Fruit fly (Drosophila melanogaster) whole organism, pupa: ENCODE measurements around the gene Tollo.

Experiments
- CG10348 ChIP-seq: fragments of 200-800 bp; sonication (Bioruptor generic); IDR thresholded peaks from 2 replicates; pipeline ENCODE4 v1.3.6; 2022; ENCODE audit warnings: missing biosample characterization, missing genetic modification characterization
- CG12605 ChIP-seq: fragments of 200-800 bp; sonication (Bioruptor generic); IDR thresholded peaks from 2 replicates; pipeline ENCODE4 v1.3.6; 2022; ENCODE audit warnings: missing biosample characterization, missing genetic modification characterization
- CG13204 ChIP-seq: fragments of 200-800 bp; sonication (Bioruptor generic); optimal IDR thresholded peaks from 2 replicates; lab custom pipeline; 2018; ENCODE audit warnings: missing biosample characterization, mild to moderate bottlenecking, missing genetic modification characterization, moderate library complexity
- CG14655 ChIP-seq: fragments of 200-800 bp; sonication (Bioruptor generic); optimal IDR thresholded peaks from 3 replicates; lab custom pipeline; 2017; ENCODE audit warnings: mild to moderate bottlenecking, missing biosample characterization, missing genetic modification reagents, missing genetic modification characterization
- CG15710 ChIP-seq: fragments of 200-800 bp; sonication (Bioruptor generic); optimal IDR thresholded peaks from 2 replicates; lab custom pipeline; 2018; ENCODE audit warnings: missing biosample characterization, mild to moderate bottlenecking, missing genetic modification characterization, moderate library complexity
- CG17806 ChIP-seq: fragments of 200-800 bp; sonication (Bioruptor generic); optimal IDR thresholded peaks from 2 replicates; lab custom pipeline; 2018; ENCODE audit warnings: missing biosample characterization, mild to moderate bottlenecking, missing genetic modification characterization, moderate library complexity
- CG32121 ChIP-seq: fragments of 200-800 bp; sonication (Bioruptor generic); IDR thresholded peaks from 2 replicates; pipeline ENCODE4 v1.3.6; 2022; ENCODE audit warnings: missing biosample characterization, missing genetic modification characterization
- CG34367 ChIP-seq: fragments of 200-800 bp; sonication (Bioruptor generic); optimal IDR thresholded peaks from 2 replicates; lab custom pipeline; 2018; ENCODE audit warnings: missing biosample characterization, mild to moderate bottlenecking, missing genetic modification characterization
- CG4496 ChIP-seq: fragments of 200-800 bp; sonication (Bioruptor generic); IDR thresholded peaks from 3 replicates; pipeline ENCODE4 v1.3.6; 2022; ENCODE audit warnings: missing biosample characterization, missing genetic modification characterization
- CG8159 ChIP-seq: fragments of 200-800 bp; sonication (Bioruptor generic); optimal IDR thresholded peaks from 3 replicates; lab custom pipeline; 2018; ENCODE audit warnings: missing biosample characterization, mild to moderate bottlenecking, missing genetic modification characterization, moderate library complexity
- CG8301 ChIP-seq: fragments of 200-800 bp; sonication (Bioruptor generic); optimal IDR thresholded peaks from 2 replicates; lab custom pipeline; 2018; ENCODE audit warnings: missing biosample characterization, mild to moderate bottlenecking, missing genetic modification characterization
- CG9948 ChIP-seq: fragments of 200-800 bp; sonication (Bioruptor generic); optimal IDR thresholded peaks from 2 replicates; lab custom pipeline; 2018; ENCODE audit warnings: missing biosample characterization, mild to moderate bottlenecking, missing genetic modification characterization, moderate library complexity
- D1 ChIP-seq: fragments of 200-800 bp; sonication (Bioruptor generic); optimal IDR thresholded peaks from 2 replicates; lab custom pipeline; 2018; ENCODE audit warnings: missing biosample characterization, mild to moderate bottlenecking, missing genetic modification characterization, moderate library complexity
- EcR ChIP-seq: fragments of 200-800 bp; sonication (Bioruptor generic); optimal IDR thresholded peaks from 3 replicates; lab custom pipeline; 2019; ENCODE audit warnings: missing biosample characterization, missing genetic modification characterization, mild to moderate bottlenecking, moderate library complexity, missing genetic modification reagents
- Ets98B ChIP-seq: fragments of 200-800 bp; sonication (Bioruptor generic); IDR thresholded peaks from 2 replicates; pipeline ENCODE4 v1.3.6; 2022; ENCODE audit warnings: missing biosample characterization, missing genetic modification characterization
- Pif1A ChIP-seq: fragments of 200-800 bp; sonication (Bioruptor generic); optimal IDR thresholded peaks from 3 replicates; lab custom pipeline; 2016; ENCODE audit warnings: missing biosample characterization, missing genetic modification characterization
- Pif1B ChIP-seq: fragments of 200-800 bp; sonication (Bioruptor generic); optimal IDR thresholded peaks from 3 replicates; lab custom pipeline; 2016; ENCODE audit warnings: missing biosample characterization, missing genetic modification characterization
- Snoo ChIP-seq: fragments of 200-800 bp; sonication (Bioruptor generic); optimal IDR thresholded peaks from 3 replicates; lab custom pipeline; 2017; ENCODE audit warnings: missing biosample characterization, mild to moderate bottlenecking, missing genetic modification characterization, inconsistent platforms
- fd96Ca ChIP-seq: fragments of 200-800 bp; sonication (Bioruptor generic); IDR thresholded peaks from 3 replicates; pipeline ENCODE4 v1.3.6; 2022; ENCODE audit warnings: missing biosample characterization, missing genetic modification characterization
- gl ChIP-seq: fragments of 200-800 bp; sonication (Bioruptor generic); optimal IDR thresholded peaks from 2 replicates; lab custom pipeline; 2018; ENCODE audit warnings: missing biosample characterization, mild to moderate bottlenecking, missing genetic modification characterization
- rn ChIP-seq: fragments of 200-800 bp; sonication (Bioruptor generic); IDR thresholded peaks from 2 replicates; pipeline ENCODE4 v1.3.6; 2022; ENCODE audit warnings: missing biosample characterization, missing genetic modification characterization

The Tollo gene

DNA sequence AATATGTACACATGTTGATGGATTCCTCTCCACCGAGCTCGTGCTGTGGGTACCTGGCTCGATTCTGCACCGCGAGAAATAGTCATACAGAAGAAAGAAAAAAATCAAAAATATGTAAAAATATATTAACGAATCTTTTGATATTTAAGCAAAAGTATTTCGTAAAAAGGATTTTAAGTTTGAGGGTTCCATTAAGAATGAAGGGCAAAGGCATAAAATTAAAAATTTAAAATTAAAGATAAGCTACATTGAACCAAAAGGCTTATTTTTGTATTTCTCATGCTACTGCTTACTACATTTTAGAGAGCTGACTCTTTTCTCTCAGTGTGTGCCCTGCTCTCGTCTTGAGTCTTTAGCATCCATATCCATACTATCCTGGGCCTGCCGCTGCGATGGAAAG, 31.2 kb downstream of the Tollo start:
- TF ChIP-seq D1 (tag; lab: Kevin White, UChicago) = peak; percentile 58
- TF ChIP-seq CG14655 (GFP tag; lab: Kevin White, UChicago) = peak; percentile 85
- peak; percentile 72 for TF ChIP-seq CG15710 (tag; lab: Kevin White, UChicago)
- TF ChIP-seq rn (GFP tag; lab: Robert Waterston, UW) = no peak
- peak; percentile 57 for TF ChIP-seq Pif1A
- peak; percentile 1 for TF ChIP-seq CG13204 (GFP tag; lab: Kevin White, UChicago)
- no peak for TF ChIP-seq Ets98B (GFP tag; lab: Robert Waterston, UW)
- TF ChIP-seq EcR (GFP tag; lab: Kevin White, UChicago) = no peak
- TF ChIP-seq fd96Ca (GFP tag; lab: Robert Waterston, UW) = no peak
- TF ChIP-seq CG8301 (tag; lab: Kevin White, UChicago) = peak; percentile 75
- peak; percentile 65 for TF ChIP-seq CG34367
- peak; percentile 83 for TF ChIP-seq CG17806 (tag; lab: Kevin White, UChicago)
- peak; percentile 81 for TF ChIP-seq CG8159 (tag; lab: Kevin White, UChicago)
- no peak for TF ChIP-seq CG10348 (GFP tag; lab: Robert Waterston, UW)
- TF ChIP-seq Pif1B (GFP tag; lab: Kevin White, UChicago) = peak; percentile 79
- TF ChIP-seq Snoo (tag; lab: Kevin White, UChicago) = peak; percentile 59
- peak; percentile 77 for TF ChIP-seq CG9948 (tag; lab: Kevin White, UChicago)
- TF ChIP-seq CG12605 = no peak

DNA sequence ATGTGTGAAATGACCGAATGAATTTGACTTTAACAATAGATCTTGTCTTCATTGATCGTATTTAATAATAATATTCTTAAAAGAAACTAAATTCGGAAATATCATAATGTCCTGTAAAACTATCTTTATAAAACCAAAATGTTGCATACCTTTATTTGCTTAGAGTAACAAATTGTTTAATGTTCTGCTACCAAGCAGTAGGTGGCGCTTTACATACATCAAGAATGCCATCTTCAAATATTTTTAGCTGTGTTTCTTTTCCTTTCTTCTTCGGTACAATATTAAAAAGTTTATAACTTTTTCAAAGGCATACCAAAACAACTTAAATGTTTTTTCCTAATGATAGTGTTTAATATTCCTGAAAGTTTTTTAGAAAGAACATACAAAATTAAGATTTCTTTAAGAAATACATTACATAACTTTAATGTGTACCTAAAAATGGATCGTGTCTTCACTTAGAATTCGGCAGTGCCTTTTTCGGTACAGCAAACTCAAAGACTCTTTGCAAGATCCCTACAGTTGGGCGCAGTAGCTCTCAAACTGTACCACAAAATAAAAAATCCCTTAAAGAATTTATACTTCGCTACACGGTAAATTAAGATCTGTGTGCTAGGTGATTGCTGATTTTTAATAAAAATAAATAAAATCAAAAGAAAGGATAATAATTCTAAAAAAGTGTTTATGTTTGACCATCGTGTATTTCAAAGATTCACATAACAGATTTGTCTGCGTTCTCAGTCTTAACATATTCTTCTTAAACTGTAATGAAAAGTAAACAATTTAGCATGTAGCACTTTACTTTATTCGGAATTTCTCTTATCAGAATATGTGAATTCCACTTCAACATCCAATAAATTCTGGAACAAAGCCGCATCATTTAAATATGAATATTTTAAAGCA, 32.5 kb downstream of the Tollo start:
- TF ChIP-seq Pif1A = no peak
- no peak for TF ChIP-seq CG8159 (tag; lab: Kevin White, UChicago)
- TF ChIP-seq rn (GFP tag; lab: Robert Waterston, UW) = no peak
- no peak for TF ChIP-seq CG9948 (tag; lab: Kevin White, UChicago)
- TF ChIP-seq CG12605 = no peak
- TF ChIP-seq fd96Ca (GFP tag; lab: Robert Waterston, UW) = no peak
- TF ChIP-seq CG32121 = no peak
- no peak for TF ChIP-seq gl (tag; lab: Kevin White, UChicago)
- TF ChIP-seq CG17806 (tag; lab: Kevin White, UChicago) = no peak
- TF ChIP-seq CG34367 = no peak
- TF ChIP-seq CG4496 (GFP tag; lab: Robert Waterston, UW) = no peak
- no peak for TF ChIP-seq CG13204 (GFP tag; lab: Kevin White, UChicago)
- no peak for TF ChIP-seq Pif1B (GFP tag; lab: Kevin White, UChicago)
- no peak for TF ChIP-seq CG14655 (GFP tag; lab: Kevin White, UChicago)
- TF ChIP-seq CG8301 (tag; lab: Kevin White, UChicago) = no peak
- no peak for TF ChIP-seq Snoo (tag; lab: Kevin White, UChicago)
- TF ChIP-seq CG15710 (tag; lab: Kevin White, UChicago) = no peak

DNA sequence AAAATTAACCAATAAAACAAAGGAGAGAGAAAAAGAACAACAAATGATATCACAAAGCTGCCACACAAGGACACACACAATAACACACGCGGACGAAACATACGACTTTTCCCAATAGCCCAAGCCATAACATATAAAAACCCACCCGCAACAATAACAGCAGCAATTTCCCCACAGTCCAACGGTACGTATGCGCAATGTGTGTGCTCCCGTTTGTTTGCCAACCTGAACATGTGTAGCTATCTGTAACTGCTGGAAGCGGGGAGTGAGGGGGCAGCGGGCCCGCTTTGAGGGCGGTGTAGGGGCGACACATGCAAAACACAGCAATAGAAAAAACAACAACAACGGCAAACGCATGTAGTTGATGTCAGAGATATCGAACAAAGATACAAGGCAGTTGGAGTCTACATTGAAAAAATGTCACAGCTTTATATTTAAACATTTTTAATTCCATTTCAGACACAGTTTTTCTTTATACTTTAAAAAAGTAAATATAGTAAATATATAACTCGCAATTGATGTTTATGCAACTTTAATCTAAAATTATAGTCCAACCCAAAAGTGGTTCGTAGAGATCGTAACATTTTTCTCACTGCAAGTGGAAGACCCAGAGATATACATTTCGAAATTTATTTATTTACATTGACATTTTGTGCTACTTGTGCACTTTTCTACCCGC, 33.4 kb downstream of the Tollo start:
- TF ChIP-seq Ets98B (GFP tag; lab: Robert Waterston, UW) (no peak), Pif1B (GFP tag; lab: Kevin White, UChicago) (no peak), Snoo (tag; lab: Kevin White, UChicago) (no peak), CG9948 (tag; lab: Kevin White, UChicago) (no peak), CG12605 (no peak), CG14655 (GFP tag; lab: Kevin White, UChicago) (no peak), fd96Ca (GFP tag; lab: Robert Waterston, UW) (no peak), gl (tag; lab: Kevin White, UChicago) (no peak), CG17806 (tag; lab: Kevin White, UChicago) (no peak), CG13204 (GFP tag; lab: Kevin White, UChicago) (no peak), CG34367 (no peak), CG4496 (GFP tag; lab: Robert Waterston, UW) (no peak), Pif1A (no peak), CG10348 (GFP tag; lab: Robert Waterston, UW) (no peak), rn (GFP tag; lab: Robert Waterston, UW) (no peak), CG32121 (no peak)
- TF ChIP-seq, all 21 proteins: peak for 0

DNA sequence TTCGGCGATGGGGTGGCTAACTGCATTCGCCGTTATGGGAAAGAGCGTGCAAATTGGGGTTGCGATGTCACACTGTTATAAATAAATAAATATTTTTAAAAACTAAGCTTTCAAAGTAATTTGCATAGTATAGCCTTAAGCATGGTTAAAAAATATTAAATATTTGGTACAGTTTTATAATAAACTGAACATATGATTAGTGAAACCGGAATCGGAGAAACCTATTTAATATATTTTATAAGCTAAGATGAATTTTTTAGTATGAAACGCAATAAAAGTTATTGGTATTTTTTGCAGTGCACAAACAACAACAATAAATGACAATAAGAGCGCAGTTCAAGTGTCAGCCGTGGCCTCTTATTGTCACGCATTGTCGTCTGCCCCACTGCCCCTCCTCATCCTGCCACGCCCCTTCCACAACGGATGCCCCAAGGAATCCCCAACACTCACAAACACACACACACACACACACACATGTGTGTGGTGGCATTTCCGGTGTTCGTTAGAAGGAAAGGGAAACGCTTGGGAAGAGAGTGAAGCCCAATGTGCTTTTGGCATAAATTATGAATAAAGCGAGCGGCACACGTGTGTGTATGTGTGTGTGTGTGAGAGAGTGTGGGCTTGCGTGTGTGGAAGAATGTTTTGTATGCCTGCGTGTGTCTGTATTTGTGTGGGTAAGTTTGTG, 40.2 kb downstream of the Tollo start:
- TF ChIP-seq Snoo (tag; lab: Kevin White, UChicago) = no peak
- TF ChIP-seq CG8159 (tag; lab: Kevin White, UChicago) = peak; percentile 50
- TF ChIP-seq rn (GFP tag; lab: Robert Waterston, UW) = no peak
- peak; percentile 2 for TF ChIP-seq CG17806 (tag; lab: Kevin White, UChicago)

DNA sequence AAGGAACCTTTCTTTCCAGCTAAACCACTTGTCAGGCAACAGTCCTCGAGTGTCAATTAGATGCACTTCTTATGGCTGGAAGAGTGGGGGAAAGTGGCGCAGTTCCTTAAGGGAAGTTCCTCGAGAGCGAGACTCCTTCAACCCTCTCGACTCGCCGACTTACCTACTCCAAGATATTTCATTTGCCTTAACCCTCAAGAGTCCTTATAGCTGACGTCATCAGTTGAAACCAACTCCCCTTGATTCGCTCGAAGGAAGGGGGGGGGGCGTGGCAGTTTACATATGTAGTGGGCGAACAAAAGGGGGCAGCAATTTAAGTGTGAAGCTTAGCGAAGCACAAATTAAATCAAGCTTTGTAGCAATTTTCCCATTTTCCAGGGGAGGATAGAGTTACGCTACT, 45.6 kb downstream of the Tollo start:
- TF ChIP-seq EcR (GFP tag; lab: Kevin White, UChicago) = no peak
- TF ChIP-seq CG13204 (GFP tag; lab: Kevin White, UChicago) = no peak
- TF ChIP-seq CG8159 (tag; lab: Kevin White, UChicago) = no peak
- no peak for TF ChIP-seq CG15710 (tag; lab: Kevin White, UChicago)
- no peak for TF ChIP-seq CG34367
- TF ChIP-seq gl (tag; lab: Kevin White, UChicago) = no peak
- TF ChIP-seq, all 21 proteins: peak for 0
